Fruit fly (Drosophila melanogaster): ENCODE measurements around the gene Kap-alpha1.

- TF ChIP-seq Myc (optimal IDR thresholded peaks at IDR 0.05) (no peak), h (optimal IDR thresholded peaks at IDR 0.05) (no peak)
Measured at dm6 chr3L:19836375-19836937, 29.4 kb downstream of the Kap-alpha1 start, which contains the start of gene kto.

Measured in Kc167 (cell line).